Fruit fly (Drosophila melanogaster) whole organism, adult: ENCODE data around the gene Top2.

Experiments
- CG11617 ChIP-seq: fragments of 200-800 bp; sonication (Bioruptor generic); optimal IDR thresholded peaks from 2 replicates; lab custom pipeline; 2017; ENCODE audit warnings: mild to moderate bottlenecking, missing biosample characterization, missing genetic modification reagents, missing genetic modification characterization
- CG12768 ChIP-seq: fragments of 200-800 bp; sonication (Bioruptor generic); optimal IDR thresholded peaks from 2 replicates; lab custom pipeline; 2017; ENCODE audit warnings: missing biosample characterization, missing genetic modification characterization, mild to moderate bottlenecking, moderate library complexity, missing genetic modification reagents
- CG14711 ChIP-seq: fragments of 200-800 bp; sonication (Bioruptor generic); optimal IDR thresholded peaks from 2 replicates; lab custom pipeline; 2018; ENCODE audit warnings: missing biosample characterization, mild to moderate bottlenecking, missing genetic modification characterization, moderate library complexity
- CG1620 ChIP-seq: fragments of 200-800 bp; sonication (Bioruptor generic); optimal IDR thresholded peaks from 2 replicates; lab custom pipeline; 2016; ENCODE audit warnings: missing biosample characterization, missing genetic modification characterization
- CG33017 ChIP-seq: fragments of 200-800 bp; sonication (Bioruptor generic); optimal IDR thresholded peaks from 2 replicates; lab custom pipeline; 2018; ENCODE audit warnings: missing biosample characterization, mild to moderate bottlenecking, missing genetic modification characterization, moderate library complexity
- CG5204 ChIP-seq: fragments of 200-800 bp; sonication (Bioruptor generic); optimal IDR thresholded peaks from 2 replicates; lab custom pipeline; 2016; ENCODE audit warnings: missing biosample characterization, missing genetic modification characterization
- CG7045 ChIP-seq: fragments of 200-800 bp; sonication (Bioruptor generic); optimal IDR thresholded peaks from 2 replicates; lab custom pipeline; 2017; ENCODE audit warnings: missing biosample characterization, mild to moderate bottlenecking, missing genetic modification characterization
- CG7101 ChIP-seq: fragments of 200-800 bp; sonication (Bioruptor generic); optimal IDR thresholded peaks from 2 replicates; lab custom pipeline; 2018; ENCODE audit warnings: missing biosample characterization, mild to moderate bottlenecking, missing genetic modification characterization, moderate library complexity
- Clk ChIP-seq: fragments of 200-800 bp; sonication (Bioruptor generic); optimal IDR thresholded peaks from 2 replicates; lab custom pipeline; 2017; ENCODE audit warnings: missing biosample characterization, missing genetic modification characterization
- Crg-1 ChIP-seq: fragments of 200-800 bp; sonication (Bioruptor generic); optimal IDR thresholded peaks from 2 replicates; lab custom pipeline; 2016; ENCODE audit warnings: missing biosample characterization, missing genetic modification characterization
- Hr96 ChIP-seq: fragments of 200-800 bp; sonication (Bioruptor generic); optimal IDR thresholded peaks from 2 replicates; lab custom pipeline; 2016; ENCODE audit warnings: missing biosample characterization, missing genetic modification characterization
- Mnt ChIP-seq: fragments of 200-800 bp; sonication (Bioruptor generic); optimal IDR thresholded peaks from 2 replicates; lab custom pipeline; 2016; ENCODE audit warnings: missing biosample characterization, mild to moderate bottlenecking, missing genetic modification characterization
- bab1 ChIP-seq: fragments of 200-800 bp; sonication (Bioruptor generic); optimal IDR thresholded peaks from 3 replicates; lab custom pipeline; 2019; ENCODE audit warnings: missing biosample characterization, mild to moderate bottlenecking, missing genetic modification characterization, moderate library complexity
- cic ChIP-seq: fragments of 200-800 bp; sonication (Bioruptor generic); optimal IDR thresholded peaks from 2 replicates; lab custom pipeline; 2017; ENCODE audit warnings: missing biosample characterization, mild to moderate bottlenecking, missing genetic modification characterization, moderate library complexity
- cnc ChIP-seq, 2 experiments: fragments of >200 bp; optimal IDR thresholded peaks; 2 replicates each; lab custom pipeline; 2017
- kay ChIP-seq: fragments of 200-800 bp; sonication (Bioruptor generic); peaks from one replicate; lab custom pipeline; 2016; ENCODE audit warnings: missing biosample characterization, missing genetic modification characterization, borderline replicate concordance
- ovo ChIP-seq: fragments of 200-800 bp; sonication (Bioruptor generic); optimal IDR thresholded peaks from 2 replicates; lab custom pipeline; 2016; ENCODE audit warnings: missing biosample characterization, missing genetic modification characterization
- pad ChIP-seq: fragments of 200-800 bp; sonication (Bioruptor generic); optimal IDR thresholded peaks from 3 replicates; lab custom pipeline; 2017; ENCODE audit warnings: missing biosample characterization, missing genetic modification characterization, mild to moderate bottlenecking, moderate library complexity, missing genetic modification reagents
- tj ChIP-seq: fragments of 200-800 bp; sonication (Bioruptor generic); optimal IDR thresholded peaks from 3 replicates; lab custom pipeline; 2017; ENCODE audit warnings: missing biosample characterization, mild to moderate bottlenecking, missing genetic modification characterization, moderate library complexity
- toe ChIP-seq: fragments of 200-800 bp; sonication (Bioruptor generic); optimal IDR thresholded peaks from 2 replicates; lab custom pipeline; 2016; ENCODE audit warnings: missing biosample characterization, missing genetic modification characterization

The Top2 gene

dm6 chr2L:19432424-19433015 is 20.8 kb downstream of the Top2 start, which contains the start of gene Rab9:
Rab9 (plus strand) TSS chr2L:19432574.
- TF ChIP-seq Hr96 (no peak), bab1 (peak; percentile 73), kay (no peak), Mnt (peak; percentile 66), Clk (no peak), CG7045 (GFP tag; lab: Kevin White, UChicago) (no peak), toe (GFP tag; lab: Kevin White, UChicago) (no peak), ovo (GFP tag; lab: Kevin White, UChicago) (no peak), CG11617 (no peak), cic (peak; percentile 73), CG7101 (tag; lab: Kevin White, UChicago) (peak; percentile 26), CG5204 (GFP tag; lab: Kevin White, UChicago) (no peak), CG14711 (tag; lab: Kevin White, UChicago) (peak; percentile 12), CG33017 (tag; lab: Kevin White, UChicago) (peak; percentile 46), cnc (optimal IDR thresholded peaks at IDR 0.05; lab: Kevin White, UChicago) (no peak), CG1620 (no peak), pad (GFP tag; lab: Kevin White, UChicago) (no peak), tj (GFP tag; lab: Kevin White, UChicago) (peak; percentile 45), CG12768 (peak; percentile 64), Crg-1 (peak; percentile 9)

DNA sequence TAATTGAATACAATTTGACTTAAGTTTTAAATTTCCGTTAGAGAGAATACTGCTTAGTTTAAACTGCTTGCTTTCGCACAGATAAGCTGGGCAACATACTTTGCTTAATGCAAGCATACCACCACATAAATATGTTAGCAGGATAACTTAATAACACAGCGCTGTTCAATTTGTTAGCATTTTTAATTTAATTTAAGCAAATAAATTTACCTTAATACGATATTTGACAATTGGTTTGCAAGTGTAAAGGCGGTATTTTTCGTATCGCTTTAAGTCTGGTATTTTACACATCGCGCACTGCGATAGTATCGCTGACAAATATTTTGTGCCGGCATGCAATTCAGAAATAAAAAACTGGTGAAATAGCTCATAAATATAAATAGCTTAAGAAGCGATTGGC is 22.9 kb downstream of the Top2 start, which contains the start of gene RtcB:
RtcB (plus strand) TSS at position 301 of the 400 bp plus-strand sequence.
- TF ChIP-seq Mnt: no peak
- no peak for TF ChIP-seq cic
- TF ChIP-seq kay: no peak
- TF ChIP-seq bab1: peak; percentile 0
- TF ChIP-seq CG12768: no peak
- no peak for TF ChIP-seq CG7045 (GFP tag; lab: Kevin White, UChicago)
- peak; percentile 60 for TF ChIP-seq tj (GFP tag; lab: Kevin White, UChicago)

DNA sequence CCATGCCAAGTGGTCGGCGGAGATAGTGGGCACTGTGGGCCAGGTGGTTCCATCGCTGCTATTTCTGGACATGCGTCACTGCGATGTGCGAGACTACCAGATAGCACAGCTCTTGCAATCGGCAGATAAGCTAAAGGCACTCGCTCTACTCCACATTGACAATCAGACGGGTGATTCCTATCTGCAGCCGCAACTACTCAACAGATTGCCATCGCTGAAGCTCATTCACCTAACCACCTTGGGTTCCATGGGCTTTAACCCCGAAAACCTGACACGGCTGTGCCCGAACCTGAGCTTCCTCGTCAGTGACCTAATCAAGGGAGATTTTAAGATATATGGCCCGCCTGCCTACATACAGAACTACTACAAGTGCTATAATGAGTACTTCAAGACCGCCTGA is 23.6 kb downstream of the Top2 start:
- TF ChIP-seq CG1620 (no peak), pad (GFP tag; lab: Kevin White, UChicago) (no peak), Hr96 (no peak), CG14711 (tag; lab: Kevin White, UChicago) (no peak), toe (GFP tag; lab: Kevin White, UChicago) (no peak), cic (peak; percentile 40), CG5204 (GFP tag; lab: Kevin White, UChicago) (no peak)

DNA sequence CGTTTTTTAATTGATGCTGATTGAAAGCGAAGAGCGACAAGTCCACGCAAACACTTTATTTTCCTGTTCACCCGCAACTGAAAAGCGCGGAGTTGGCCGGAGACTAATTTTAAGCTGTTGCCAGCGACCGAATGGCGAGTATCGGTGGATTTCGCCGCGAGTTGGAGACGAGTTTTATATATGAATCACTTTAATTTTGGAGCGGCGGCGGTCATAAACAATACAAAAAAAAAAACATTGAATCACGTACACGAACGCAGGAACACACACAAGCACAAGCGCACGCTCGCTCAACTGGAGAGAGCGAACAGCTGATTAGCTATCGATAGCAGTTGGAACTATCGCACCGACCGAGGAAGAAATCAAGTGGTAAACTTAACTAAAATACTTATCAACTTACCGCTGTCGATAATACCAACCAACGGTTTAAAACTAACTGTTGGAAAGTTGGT is 26.9 kb downstream of the Top2 start, which contains the start of gene Pax:
Pax (minus strand) TSS at position 267 of the 452 bp plus-strand sequence.
- no peak for TF ChIP-seq Hr96
- TF ChIP-seq kay: peak; percentile 90
- TF ChIP-seq bab1: peak; percentile 33
- TF ChIP-seq cic: peak; percentile 46
- peak; percentile 75 for TF ChIP-seq tj (GFP tag; lab: Kevin White, UChicago)
- no peak for TF ChIP-seq Clk
- TF ChIP-seq CG7101 (tag; lab: Kevin White, UChicago): no peak
- TF ChIP-seq toe (GFP tag; lab: Kevin White, UChicago): no peak
- peak; percentile 13 for TF ChIP-seq CG33017 (tag; lab: Kevin White, UChicago)
- TF ChIP-seq pad (GFP tag; lab: Kevin White, UChicago): no peak
- TF ChIP-seq ovo (GFP tag; lab: Kevin White, UChicago): no peak
- no peak for TF ChIP-seq Crg-1
- TF ChIP-seq CG7045 (GFP tag; lab: Kevin White, UChicago): no peak
- TF ChIP-seq CG11617: no peak
- no peak for TF ChIP-seq CG5204 (GFP tag; lab: Kevin White, UChicago)
- no peak for TF ChIP-seq CG1620
- no peak for TF ChIP-seq CG12768
- no peak for TF ChIP-seq CG14711 (tag; lab: Kevin White, UChicago)
- peak; percentile 58 for TF ChIP-seq Mnt
- TF ChIP-seq cnc (optimal IDR thresholded peaks at IDR 0.05; lab: Kevin White, UChicago): no peak

dm6 chr2L:19425765-19426329 is 27.4 kb downstream of the Top2 start:
- TF ChIP-seq bab1 (no peak), Clk (no peak), Mnt (no peak), CG11617 (no peak), kay (peak; percentile 61), CG1620 (no peak), CG14711 (tag; lab: Kevin White, UChicago) (peak; percentile 69), CG12768 (no peak), CG7101 (tag; lab: Kevin White, UChicago) (peak; percentile 73), cnc (optimal IDR thresholded peaks at IDR 0.05; lab: Kevin White, UChicago) (no peak), Hr96 (no peak), ovo (GFP tag; lab: Kevin White, UChicago) (no peak), Crg-1 (peak; percentile 7), tj (GFP tag; lab: Kevin White, UChicago) (no peak), pad (GFP tag; lab: Kevin White, UChicago) (peak; percentile 7), CG5204 (GFP tag; lab: Kevin White, UChicago) (peak; percentile 10), cic (no peak), toe (GFP tag; lab: Kevin White, UChicago) (no peak), CG7045 (GFP tag; lab: Kevin White, UChicago) (peak; percentile 32), CG33017 (tag; lab: Kevin White, UChicago) (peak; percentile 61)

DNA sequence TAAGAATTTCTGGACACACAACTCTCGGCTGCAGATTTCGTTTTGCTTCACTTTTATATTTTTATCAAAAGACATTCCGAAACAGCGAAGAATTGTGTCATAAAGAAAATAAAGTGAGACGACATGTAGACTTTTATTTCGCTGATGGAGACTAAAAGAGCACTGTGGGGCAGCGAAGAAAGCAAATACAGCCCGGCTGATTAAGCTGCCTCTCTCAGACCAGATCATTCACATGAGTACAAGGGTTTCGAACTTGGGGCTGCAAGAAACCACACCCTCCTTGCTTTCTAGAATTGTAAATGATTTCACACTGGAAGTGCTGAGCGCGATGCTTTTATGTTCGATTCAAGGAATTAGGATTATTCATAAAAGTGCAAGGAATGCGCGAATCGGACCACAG is 28.2 kb downstream of the Top2 start:
- TF ChIP-seq bab1 (no peak), tj (GFP tag; lab: Kevin White, UChicago) (peak; percentile 97)
